Fruit fly (Drosophila melanogaster) whole organism, pupa: ENCODE data around the gene Yif1.

ENCODE experiments used
- CG10348 ChIP-seq: fragments of 200-800 bp; sonication (Bioruptor generic); IDR thresholded peaks from 2 replicates; pipeline ENCODE4 v1.3.6; 2022; ENCODE audit warnings: missing biosample characterization, missing genetic modification characterization
- CG12605 ChIP-seq: fragments of 200-800 bp; sonication (Bioruptor generic); IDR thresholded peaks from 2 replicates; pipeline ENCODE4 v1.3.6; 2022; ENCODE audit warnings: missing biosample characterization, missing genetic modification characterization
- CG14655 ChIP-seq: fragments of 200-800 bp; sonication (Bioruptor generic); optimal IDR thresholded peaks from 3 replicates; lab custom pipeline; 2017; ENCODE audit warnings: mild to moderate bottlenecking, missing biosample characterization, missing genetic modification reagents, missing genetic modification characterization
- CG15710 ChIP-seq: fragments of 200-800 bp; sonication (Bioruptor generic); optimal IDR thresholded peaks from 2 replicates; lab custom pipeline; 2018; ENCODE audit warnings: missing biosample characterization, mild to moderate bottlenecking, missing genetic modification characterization, moderate library complexity
- CG32121 ChIP-seq: fragments of 200-800 bp; sonication (Bioruptor generic); IDR thresholded peaks from 2 replicates; pipeline ENCODE4 v1.3.6; 2022; ENCODE audit warnings: missing biosample characterization, missing genetic modification characterization
- CG34367 ChIP-seq: fragments of 200-800 bp; sonication (Bioruptor generic); optimal IDR thresholded peaks from 2 replicates; lab custom pipeline; 2018; ENCODE audit warnings: missing biosample characterization, mild to moderate bottlenecking, missing genetic modification characterization
- CG4496 ChIP-seq: fragments of 200-800 bp; sonication (Bioruptor generic); IDR thresholded peaks from 3 replicates; pipeline ENCODE4 v1.3.6; 2022; ENCODE audit warnings: missing biosample characterization, missing genetic modification characterization
- CG8159 ChIP-seq: fragments of 200-800 bp; sonication (Bioruptor generic); optimal IDR thresholded peaks from 3 replicates; lab custom pipeline; 2018; ENCODE audit warnings: missing biosample characterization, mild to moderate bottlenecking, missing genetic modification characterization, moderate library complexity
- CG8301 ChIP-seq: fragments of 200-800 bp; sonication (Bioruptor generic); optimal IDR thresholded peaks from 2 replicates; lab custom pipeline; 2018; ENCODE audit warnings: missing biosample characterization, mild to moderate bottlenecking, missing genetic modification characterization
- CG9948 ChIP-seq: fragments of 200-800 bp; sonication (Bioruptor generic); optimal IDR thresholded peaks from 2 replicates; lab custom pipeline; 2018; ENCODE audit warnings: missing biosample characterization, mild to moderate bottlenecking, missing genetic modification characterization, moderate library complexity
- D1 ChIP-seq: fragments of 200-800 bp; sonication (Bioruptor generic); optimal IDR thresholded peaks from 2 replicates; lab custom pipeline; 2018; ENCODE audit warnings: missing biosample characterization, mild to moderate bottlenecking, missing genetic modification characterization, moderate library complexity
- EcR ChIP-seq: fragments of 200-800 bp; sonication (Bioruptor generic); optimal IDR thresholded peaks from 3 replicates; lab custom pipeline; 2019; ENCODE audit warnings: missing biosample characterization, missing genetic modification characterization, mild to moderate bottlenecking, moderate library complexity, missing genetic modification reagents
- Snoo ChIP-seq: fragments of 200-800 bp; sonication (Bioruptor generic); optimal IDR thresholded peaks from 3 replicates; lab custom pipeline; 2017; ENCODE audit warnings: missing biosample characterization, mild to moderate bottlenecking, missing genetic modification characterization, inconsistent platforms
- rn ChIP-seq: fragments of 200-800 bp; sonication (Bioruptor generic); IDR thresholded peaks from 2 replicates; pipeline ENCODE4 v1.3.6; 2022; ENCODE audit warnings: missing biosample characterization, missing genetic modification characterization

- TF ChIP-seq Snoo (tag; lab: Kevin White, UChicago), result no peak
- TF ChIP-seq rn (GFP tag; lab: Robert Waterston, UW), result no peak
- no peak for TF ChIP-seq D1
- TF ChIP-seq CG10348 (GFP tag; lab: Robert Waterston, UW), result no peak
- no peak for TF ChIP-seq EcR (GFP tag; lab: Kevin White, UChicago)
- TF ChIP-seq CG32121 (GFP tag; lab: Robert Waterston, UW), result no peak
- no peak for TF ChIP-seq CG34367 (tag; lab: Kevin White, UChicago)
- TF ChIP-seq CG8159 (tag; lab: Kevin White, UChicago), result no peak
- no peak for TF ChIP-seq CG8301 (tag; lab: Kevin White, UChicago)
- TF ChIP-seq CG9948 (tag; lab: Kevin White, UChicago), result no peak
- no peak for TF ChIP-seq CG4496 (GFP tag; lab: Robert Waterston, UW)
- no peak for TF ChIP-seq CG14655 (GFP tag; lab: Kevin White, UChicago)
- no peak for TF ChIP-seq CG12605 (GFP tag; lab: Robert Waterston, UW)
- no peak for TF ChIP-seq CG15710
These were observed 18.5 kb downstream of the Yif1 start, which contains the start of gene CG6403 for dm6 chr3R:26736207-26736606.
